Worm (Caenorhabditis elegans): ENCODE measurements around the gene iffb-1.

- TF ChIP-seq tbx-11 (GFP tag; IDR thresholded peaks at IDR 0.05) (no peak), hmg-4 (GFP tag; optimal IDR thresholded peaks at IDR 0.05) (no peak), ama-1 (optimal IDR thresholded peaks at IDR 0.05) (no peak), flt-1 (GFP tag; IDR thresholded peaks at IDR 0.05) (no peak), B0310.2 (tag; optimal IDR thresholded peaks at IDR 0.05) (no peak)
Measured at ce11 chrIII:2328612-2329011, 14.4 kb downstream of the iffb-1 start.
